Worm (Caenorhabditis elegans) whole organism, midembryonic: ENCODE results near the gene C05E11.7.

Experiments used
- T22C8.4 ChIP-seq: fragments of 200-800 bp; sonication (Bioruptor generic); IDR thresholded peaks from 2 replicates; pipeline ENCODE4 v1.3.6; 2022; ENCODE audit warnings: missing genetic modification characterization, missing compliant biosample characterization
- cog-1 ChIP-seq: sonication (generic microtip); optimal IDR thresholded peaks from 2 replicates; lab custom pipeline; 2016; ENCODE audit warnings: missing genetic modification characterization, missing compliant biosample characterization
- flt-1 ChIP-seq: fragments of 200-800 bp; sonication (Bioruptor generic); IDR thresholded peaks from 2 replicates; pipeline ENCODE4 v1.3.6; 2022; ENCODE audit warnings: missing genetic modification characterization, missing compliant biosample characterization
- klf-2 ChIP-seq: fragments of 200-800 bp; sonication (Bioruptor generic); conservative IDR thresholded peaks from 2 replicates; pipeline ENCODE4 v1.3.6; 2022; ENCODE audit warnings: missing genetic modification reagents, missing genetic modification characterization, missing compliant biosample characterization
- med-1 ChIP-seq: sonication (generic microtip); optimal IDR thresholded peaks from 2 replicates; lab custom pipeline; 2017; ENCODE audit warnings: missing genetic modification characterization, mild to moderate bottlenecking, missing compliant biosample characterization, antibody characterized with exemption, missing genetic modification reagents; ENCODE audit not compliant: insufficient read depth
- ref-1 ChIP-seq: fragments of 200-800 bp; sonication (Bioruptor generic); conservative IDR thresholded peaks from 2 replicates; pipeline ENCODE4 v1.3.6; 2022; ENCODE audit warnings: missing genetic modification reagents, missing genetic modification characterization, missing compliant biosample characterization
- tab-1 ChIP-seq: fragments of 200-800 bp; sonication (Bioruptor generic); IDR thresholded peaks from 2 replicates; pipeline ENCODE4 v1.3.6; 2022; ENCODE audit warnings: missing genetic modification characterization, missing compliant biosample characterization
- ztf-23 ChIP-seq: fragments of 200-800 bp; sonication (Bioruptor generic); IDR thresholded peaks from 2 replicates; pipeline ENCODE4 v1.3.6; 2022; ENCODE audit warnings: missing genetic modification reagents, missing genetic modification characterization, missing compliant biosample characterization
- ztf-29 ChIP-seq: fragments of 200-800 bp; sonication (Bioruptor generic); IDR thresholded peaks from 2 replicates; pipeline ENCODE4 v1.3.6; 2022; ENCODE audit warnings: missing genetic modification reagents, missing genetic modification characterization, missing compliant biosample characterization

C05E11.7 gene

DNA sequence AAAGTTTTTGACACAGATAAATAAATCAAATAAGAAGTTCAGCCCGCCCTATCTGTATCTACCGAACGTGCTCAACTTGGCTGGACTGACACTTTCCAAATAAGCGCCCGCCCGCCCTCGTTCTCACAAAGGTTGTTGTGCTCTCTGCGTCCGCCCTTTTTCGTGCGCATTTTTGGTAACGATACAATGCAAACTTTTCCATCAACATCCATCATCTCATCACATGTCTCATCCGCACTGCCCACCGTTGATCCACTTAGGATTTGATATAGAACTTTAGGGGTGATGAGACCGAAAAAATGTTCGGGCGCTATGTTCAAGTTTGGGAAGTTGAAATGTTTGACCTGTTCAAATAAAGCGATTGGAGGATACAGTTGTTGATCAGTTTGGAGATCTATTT lies at the start of gene C05E11.7:
TSS of gene C05E11.7 (minus strand) at position 101 of the 400 bp plus-strand sequence.
- TF ChIP-seq med-1 (GFP tag; lab: Kevin White, UChicago) (no peak), cog-1 (tag; lab: Kevin White, UChicago) (no peak), flt-1 (GFP tag; lab: Robert Waterston, UW) (no peak), klf-2 (GFP tag; lab: Robert Waterston, UW) (no peak), tab-1 (GFP tag; lab: Robert Waterston, UW) (no peak), ztf-29 (GFP tag; lab: Robert Waterston, UW) (no peak), T22C8.4 (GFP tag; lab: Robert Waterston, UW) (no peak), ref-1 (GFP tag; lab: Robert Waterston, UW) (no peak)

DNA sequence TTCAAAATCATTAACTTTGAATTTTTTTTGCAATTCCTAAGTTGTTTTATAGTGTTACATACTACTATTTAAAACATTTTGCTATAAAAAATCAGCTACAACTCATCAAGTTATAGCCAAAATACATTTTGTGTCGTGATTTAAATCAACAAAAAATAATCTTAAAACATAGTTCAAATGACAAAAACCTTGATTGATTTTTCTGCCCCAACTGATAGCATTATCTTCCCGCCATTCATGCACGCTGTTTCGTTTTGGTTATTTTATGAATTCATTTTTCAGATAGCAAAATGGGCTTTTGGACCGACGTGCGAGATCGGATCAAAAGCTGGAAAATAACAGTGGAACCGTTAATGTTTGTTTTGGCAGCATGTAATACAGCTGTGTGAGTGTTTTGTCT lies 46.6 kb upstream of the C05E11.7 start, which contains the start of gene slcr-46.1:
TSS of gene slcr-46.1 (plus strand) at position 274 of the 400 bp plus-strand sequence.
- TF ChIP-seq ztf-29 (GFP tag; lab: Robert Waterston, UW) (no peak), ref-1 (GFP tag; lab: Robert Waterston, UW) (no peak), T22C8.4 (GFP tag; lab: Robert Waterston, UW) (no peak), med-1 (GFP tag; lab: Kevin White, UChicago) (no peak), ztf-23 (GFP tag; lab: Robert Waterston, UW) (no peak), tab-1 (GFP tag; lab: Robert Waterston, UW) (no peak), cog-1 (tag; lab: Kevin White, UChicago) (no peak)

ce11 chrX:4628817-4629575 lies 43.5 kb upstream of the C05E11.7 start:
- TF ChIP-seq med-1 (GFP tag; lab: Kevin White, UChicago) = no peak
- no peak for TF ChIP-seq klf-2 (GFP tag; lab: Robert Waterston, UW)
- TF ChIP-seq cog-1 (tag; lab: Kevin White, UChicago) = no peak
- no peak for TF ChIP-seq ref-1 (GFP tag; lab: Robert Waterston, UW)
- TF ChIP-seq flt-1 (GFP tag; lab: Robert Waterston, UW) = no peak
- no peak for TF ChIP-seq T22C8.4 (GFP tag; lab: Robert Waterston, UW)
- TF ChIP-seq ztf-23 (GFP tag; lab: Robert Waterston, UW) = no peak
- no peak for TF ChIP-seq ztf-29 (GFP tag; lab: Robert Waterston, UW)
- no peak for TF ChIP-seq tab-1 (GFP tag; lab: Robert Waterston, UW)

- TF ChIP-seq ref-1 (GFP tag; lab: Robert Waterston, UW) = no peak
- no peak for TF ChIP-seq cog-1 (tag; lab: Kevin White, UChicago)
- no peak for TF ChIP-seq tab-1 (GFP tag; lab: Robert Waterston, UW)
- no peak for TF ChIP-seq flt-1 (GFP tag; lab: Robert Waterston, UW)
- TF ChIP-seq klf-2 (GFP tag; lab: Robert Waterston, UW) = no peak
- TF ChIP-seq med-1 (GFP tag; lab: Kevin White, UChicago) = no peak
- no peak for TF ChIP-seq ztf-23 (GFP tag; lab: Robert Waterston, UW)
- no peak for TF ChIP-seq ztf-29 (GFP tag; lab: Robert Waterston, UW)
- no peak for TF ChIP-seq T22C8.4 (GFP tag; lab: Robert Waterston, UW)
Observed at ce11 chrX:4628350-4628749, 42.9 kb upstream of the C05E11.7 start.

- no peak for TF ChIP-seq T22C8.4 (GFP tag; lab: Robert Waterston, UW)
- TF ChIP-seq ref-1 (GFP tag; lab: Robert Waterston, UW) = no peak
- no peak for TF ChIP-seq cog-1 (tag; lab: Kevin White, UChicago)
- no peak for TF ChIP-seq tab-1 (GFP tag; lab: Robert Waterston, UW)
- TF ChIP-seq ztf-29 (GFP tag; lab: Robert Waterston, UW) = no peak
- TF ChIP-seq med-1 (GFP tag; lab: Kevin White, UChicago) = no peak
- TF ChIP-seq ztf-23 (GFP tag; lab: Robert Waterston, UW) = no peak
- TF ChIP-seq klf-2 (GFP tag; lab: Robert Waterston, UW) = no peak
- no peak for TF ChIP-seq flt-1 (GFP tag; lab: Robert Waterston, UW)
Observed at ce11 chrX:4626891-4627290, 41.4 kb upstream of the C05E11.7 start.

DNA sequence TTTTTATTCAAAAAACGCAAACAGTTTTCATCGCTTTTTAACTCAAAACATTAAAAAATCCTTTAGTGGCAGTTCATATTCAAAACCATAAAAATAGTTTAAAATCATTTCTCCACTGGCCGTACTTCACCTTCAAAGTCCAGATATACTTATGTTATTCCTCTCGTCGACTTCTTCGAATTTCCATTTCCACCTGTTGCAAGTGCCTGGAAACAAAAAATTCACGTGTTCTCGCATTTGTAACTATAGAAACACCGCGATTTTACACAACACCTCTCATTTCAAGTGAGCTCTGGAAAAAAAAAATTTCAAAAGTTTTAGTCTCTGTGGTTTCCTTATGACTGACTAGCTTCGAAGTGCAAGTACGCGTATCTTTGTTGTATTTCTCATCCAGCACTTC lies 39.6 kb upstream of the C05E11.7 start:
- TF ChIP-seq klf-2 (GFP tag; lab: Robert Waterston, UW) (no peak), cog-1 (tag; lab: Kevin White, UChicago) (no peak), flt-1 (GFP tag; lab: Robert Waterston, UW) (no peak), med-1 (GFP tag; lab: Kevin White, UChicago) (no peak), ztf-29 (GFP tag; lab: Robert Waterston, UW) (no peak), ref-1 (GFP tag; lab: Robert Waterston, UW) (no peak), tab-1 (GFP tag; lab: Robert Waterston, UW) (no peak), ztf-23 (GFP tag; lab: Robert Waterston, UW) (no peak), T22C8.4 (GFP tag; lab: Robert Waterston, UW) (no peak)

- no peak for TF ChIP-seq med-1 (GFP tag; lab: Kevin White, UChicago)
Observed at ce11 chrX:4623707-4624106, 38.2 kb upstream of the C05E11.7 start.

- TF ChIP-seq T22C8.4 (GFP tag; lab: Robert Waterston, UW) = no peak
- no peak for TF ChIP-seq tab-1 (GFP tag; lab: Robert Waterston, UW)
- no peak for TF ChIP-seq ztf-23 (GFP tag; lab: Robert Waterston, UW)
- no peak for TF ChIP-seq ref-1 (GFP tag; lab: Robert Waterston, UW)
- no peak for TF ChIP-seq flt-1 (GFP tag; lab: Robert Waterston, UW)
- TF ChIP-seq ztf-29 (GFP tag; lab: Robert Waterston, UW) = no peak
- no peak for TF ChIP-seq cog-1 (tag; lab: Kevin White, UChicago)
- TF ChIP-seq klf-2 (GFP tag; lab: Robert Waterston, UW) = no peak
- TF ChIP-seq med-1 (GFP tag; lab: Kevin White, UChicago) = no peak
Observed at ce11 chrX:4622024-4622423, 36.5 kb upstream of the C05E11.7 start, which contains the start of gene C46C11.3. C46C11.3 (plus strand) TSS chrX:4622324.
